Fruit fly (Drosophila melanogaster) whole organism, embryonic: ENCODE results near the gene Lon.

Source experiments
- Atf3 ChIP-seq: fragments of 200-800 bp; sonication (Bioruptor generic); optimal IDR thresholded peaks from 3 replicates; lab custom pipeline; 2016; ENCODE audit warnings: missing biosample characterization, missing genetic modification characterization
- B-H1 ChIP-seq: fragments of 200-800 bp; sonication (Bioruptor generic); IDR thresholded peaks from 3 replicates; pipeline ENCODE4 v1.3.6; 2022; ENCODE audit warnings: missing biosample characterization, missing genetic modification characterization
- BEAF-32 ChIP-seq: fragments of 200-800 bp; sonication (Bioruptor generic); optimal IDR thresholded peaks from 3 replicates; lab custom pipeline; 2017; ENCODE audit warnings: missing biosample characterization, missing genetic modification characterization, mild to moderate bottlenecking, moderate library complexity, missing genetic modification reagents
- Bgb ChIP-seq: fragments of 200-800 bp; sonication (Bioruptor generic); IDR thresholded peaks from 2 replicates; pipeline ENCODE4 v1.3.6; 2022; ENCODE audit warnings: missing biosample characterization, missing genetic modification characterization; ENCODE audit not compliant: partially characterized antibody
- Bteb2 ChIP-seq: fragments of 200-800 bp; sonication (Bioruptor generic); optimal IDR thresholded peaks from 2 replicates; lab custom pipeline; 2016; ENCODE audit warnings: missing biosample characterization, missing genetic modification characterization
- CG10959 ChIP-seq: fragments of 200-800 bp; sonication (Bioruptor generic); IDR thresholded peaks from 2 replicates; pipeline ENCODE4 v1.3.6; 2022; ENCODE audit warnings: missing biosample characterization, missing genetic modification characterization
- CG11247 ChIP-seq: fragments of 200-800 bp; sonication (Bioruptor generic); IDR thresholded peaks from 2 replicates; pipeline ENCODE4 v1.3.6; 2022; ENCODE audit warnings: missing biosample characterization, missing genetic modification characterization
- CG11695 ChIP-seq: fragments of 200-800 bp; sonication (Bioruptor generic); IDR thresholded peaks from 3 replicates; pipeline ENCODE4 v1.3.6; 2022; ENCODE audit warnings: missing biosample characterization, missing genetic modification characterization
- CG12236 ChIP-seq: fragments of 200-800 bp; sonication (Bioruptor generic); optimal IDR thresholded peaks from 2 replicates; lab custom pipeline; 2016; ENCODE audit warnings: missing biosample characterization, missing genetic modification characterization
- CG13894 ChIP-seq: fragments of 200-800 bp; sonication (Bioruptor generic); optimal IDR thresholded peaks from 3 replicates; lab custom pipeline; 2018; ENCODE audit warnings: missing biosample characterization, mild to moderate bottlenecking, missing genetic modification characterization, moderate library complexity
- CG1603 ChIP-seq: fragments of 200-800 bp; sonication (Bioruptor generic); optimal IDR thresholded peaks from 2 replicates; lab custom pipeline; 2019; ENCODE audit warnings: missing biosample characterization, mild to moderate bottlenecking, missing genetic modification characterization, moderate library complexity
- CG16813 ChIP-seq: fragments of 200-800 bp; sonication (Bioruptor generic); IDR thresholded peaks from 3 replicates; pipeline ENCODE4 v1.3.6; 2022; ENCODE audit warnings: missing biosample characterization, missing genetic modification characterization; ENCODE audit not compliant: partially characterized antibody
- CG18599 ChIP-seq: fragments of 200-800 bp; sonication (Bioruptor generic); optimal IDR thresholded peaks from 3 replicates; lab custom pipeline; 2017; ENCODE audit warnings: missing biosample characterization, missing genetic modification characterization, mild to moderate bottlenecking, moderate library complexity, missing genetic modification reagents
- CG3838 ChIP-seq: fragments of 200-800 bp; sonication (Bioruptor generic); optimal IDR thresholded peaks from 3 replicates; lab custom pipeline; 2016; ENCODE audit warnings: missing biosample characterization, missing genetic modification characterization
- CG4707 ChIP-seq: fragments of 200-800 bp; sonication (Bioruptor generic); optimal IDR thresholded peaks from 2 replicates; lab custom pipeline; 2018; ENCODE audit warnings: missing biosample characterization, mild to moderate bottlenecking, missing genetic modification characterization, moderate library complexity
- CG5180 ChIP-seq: fragments of 200-800 bp; sonication (Bioruptor generic); optimal IDR thresholded peaks from 3 replicates; lab custom pipeline; 2017; ENCODE audit warnings: missing biosample characterization, missing genetic modification characterization, mild to moderate bottlenecking, moderate library complexity, missing genetic modification reagents
- CG5953 ChIP-seq: fragments of 200-800 bp; sonication (Bioruptor generic); IDR thresholded peaks from 2 replicates; pipeline ENCODE4 v1.3.6; 2022; ENCODE audit warnings: missing biosample characterization, missing genetic modification characterization
- CG6689 ChIP-seq: fragments of 200-800 bp; sonication (Bioruptor generic); IDR thresholded peaks from 2 replicates; pipeline ENCODE4 v1.3.6; 2022; ENCODE audit warnings: missing biosample characterization, missing genetic modification characterization
- CG7963 ChIP-seq: fragments of 200-800 bp; sonication (Bioruptor generic); IDR thresholded peaks from 3 replicates; pipeline ENCODE4 v1.3.6; 2022; ENCODE audit warnings: missing biosample characterization, missing genetic modification characterization; ENCODE audit not compliant: partially characterized antibody
- CG8089 ChIP-seq: fragments of 200-800 bp; sonication (Bioruptor generic); optimal IDR thresholded peaks from 3 replicates; lab custom pipeline; 2016; ENCODE audit warnings: missing biosample characterization, missing genetic modification characterization
- CG8290 ChIP-seq, 3 experiments: fragments of 200-800 bp; sonication (Bioruptor generic); optimal IDR thresholded peaks; 2 replicates each; lab custom pipeline; 2016 to 2019; ENCODE audit warnings: missing biosample characterization in 3 of 3, missing genetic modification characterization in 3 of 3, mild to moderate bottlenecking in 2 of 3, moderate library complexity in 1 of 3
- CG8478 ChIP-seq: fragments of >200 bp; optimal IDR thresholded peaks from 2 replicates; lab custom pipeline; 2018
- CG9727 ChIP-seq: fragments of 200-800 bp; sonication (Bioruptor generic); optimal IDR thresholded peaks from 3 replicates; lab custom pipeline; 2017; ENCODE audit warnings: missing biosample characterization, mild to moderate bottlenecking, missing genetic modification characterization
- CG9876 ChIP-seq: fragments of 200-800 bp; sonication (Bioruptor generic); optimal IDR thresholded peaks from 2 replicates; lab custom pipeline; 2016; ENCODE audit warnings: missing biosample characterization, missing genetic modification characterization
- Dfd ChIP-seq, 2 experiments: fragments of >200 bp; optimal IDR thresholded peaks; 2 replicates each; lab custom pipeline; 2017; ENCODE audit warnings: missing biosample characterization in 2 of 2, missing genetic modification characterization in 2 of 2
- Doc2 ChIP-seq: fragments of 200-800 bp; sonication (Bioruptor generic); IDR thresholded peaks from 2 replicates; pipeline ENCODE4 v1.3.6; 2022; ENCODE audit warnings: missing biosample characterization, missing genetic modification characterization
- ERR ChIP-seq: fragments of 200-800 bp; sonication (Bioruptor generic); optimal IDR thresholded peaks from 2 replicates; lab custom pipeline; 2016; ENCODE audit warnings: missing biosample characterization, missing genetic modification characterization
- HLHmδ ChIP-seq: fragments of 200-800 bp; sonication (Bioruptor generic); optimal IDR thresholded peaks from 2 replicates; lab custom pipeline; 2018; ENCODE audit warnings: missing biosample characterization, mild to moderate bottlenecking, missing genetic modification characterization, moderate library complexity
- HmgZ ChIP-seq: fragments of 200-800 bp; sonication (Bioruptor generic); optimal IDR thresholded peaks from 2 replicates; lab custom pipeline; 2018; ENCODE audit warnings: missing biosample characterization, mild to moderate bottlenecking, missing genetic modification characterization
- Hr39 ChIP-seq: fragments of >200 bp; optimal IDR thresholded peaks from 2 replicates; lab custom pipeline; 2017
- Mad ChIP-seq: fragments of 200-800 bp; sonication (Bioruptor generic); optimal IDR thresholded peaks from 2 replicates; lab custom pipeline; 2016; ENCODE audit warnings: missing biosample characterization, missing genetic modification characterization
- Mrtf ChIP-seq: fragments of 200-800 bp; sonication (Bioruptor generic); IDR thresholded peaks from 3 replicates; pipeline ENCODE4 v1.3.6; 2022; ENCODE audit warnings: missing biosample characterization, missing genetic modification characterization
- Neu2 ChIP-seq: fragments of 200-800 bp; sonication (Bioruptor generic); optimal IDR thresholded peaks from 3 replicates; lab custom pipeline; 2016; ENCODE audit warnings: missing biosample characterization, missing genetic modification characterization, borderline replicate concordance
- Nf-YA ChIP-seq: fragments of 200-800 bp; sonication (Bioruptor generic); IDR thresholded peaks from 2 replicates; pipeline ENCODE4 v1.3.6; 2022; ENCODE audit warnings: missing biosample characterization, missing genetic modification characterization
- Scr ChIP-seq: fragments of 200-800 bp; sonication (Bioruptor generic); IDR thresholded peaks from 2 replicates; pipeline ENCODE4 v1.3.6; 2022; ENCODE audit warnings: missing biosample characterization, missing genetic modification characterization; ENCODE audit not compliant: partially characterized antibody
- Sox100B ChIP-seq: fragments of 200-800 bp; sonication (Bioruptor generic); optimal IDR thresholded peaks from 3 replicates; lab custom pipeline; 2018; ENCODE audit warnings: missing biosample characterization, mild to moderate bottlenecking, missing genetic modification characterization
- Ssrp ChIP-seq: fragments of 200-800 bp; sonication (Bioruptor generic); optimal IDR thresholded peaks from 2 replicates; lab custom pipeline; 2018; ENCODE audit warnings: missing biosample characterization, mild to moderate bottlenecking, missing genetic modification characterization, moderate library complexity
- Taf1 ChIP-seq: fragments of 200-800 bp; sonication (Bioruptor generic); IDR thresholded peaks from 2 replicates; pipeline ENCODE4 v1.3.6; 2022; ENCODE audit warnings: missing biosample characterization, missing genetic modification characterization
- Xrp1 ChIP-seq: fragments of 200-800 bp; sonication (Bioruptor generic); IDR thresholded peaks from 2 replicates; pipeline ENCODE4 v1.3.6; 2022; ENCODE audit warnings: missing biosample characterization, missing genetic modification characterization
- ash1 ChIP-seq: fragments of 200-800 bp; sonication (Bioruptor generic); optimal IDR thresholded peaks from 2 replicates; lab custom pipeline; 2018; ENCODE audit warnings: missing biosample characterization, mild to moderate bottlenecking, missing genetic modification characterization
- cad ChIP-seq: fragments of >200 bp; optimal IDR thresholded peaks from 2 replicates; lab custom pipeline; 2017; ENCODE audit warnings: missing biosample characterization, missing genetic modification characterization
- fd96Cb ChIP-seq: fragments of 200-800 bp; sonication (Bioruptor generic); optimal IDR thresholded peaks from 2 replicates; lab custom pipeline; 2018; ENCODE audit warnings: missing biosample characterization, mild to moderate bottlenecking, missing genetic modification characterization, moderate library complexity
- kay ChIP-seq: fragments of 200-800 bp; sonication (Bioruptor generic); optimal IDR thresholded peaks from 2 replicates; lab custom pipeline; 2016; ENCODE audit warnings: missing biosample characterization, missing genetic modification characterization
- lov ChIP-seq, 2 experiments: fragments of 200-800 bp in 1 of 2; fragments of >200 bp in 1 of 2; sonication (Bioruptor generic) in 1 of 2; IDR thresholded peaks in 1 of 2; optimal IDR thresholded peaks in 1 of 2; 2 replicates in 1 of 2; 3 replicates in 1 of 2; pipeline versions ENCODE4 v1.3.6 to Lab custom; 2017 to 2022; ENCODE audit warnings: missing biosample characterization in 1 of 2, missing genetic modification characterization in 1 of 2
- nerfin-2 ChIP-seq: fragments of 200-800 bp; sonication (Bioruptor generic); IDR thresholded peaks from 2 replicates; pipeline ENCODE4 v1.3.6; 2022; ENCODE audit warnings: missing biosample characterization, missing genetic modification characterization; ENCODE audit not compliant: partially characterized antibody
- p53 ChIP-seq: fragments of 200-800 bp; sonication (Bioruptor generic); optimal IDR thresholded peaks from 2 replicates; lab custom pipeline; 2016; ENCODE audit warnings: missing biosample characterization, missing genetic modification characterization
- pfk ChIP-seq: fragments of 200-800 bp; sonication (Bioruptor generic); optimal IDR thresholded peaks from 2 replicates; lab custom pipeline; 2018; ENCODE audit warnings: missing biosample characterization, mild to moderate bottlenecking, missing genetic modification characterization, moderate library complexity
- sob ChIP-seq: fragments of 200-800 bp; sonication (Bioruptor generic); IDR thresholded peaks from 2 replicates; pipeline ENCODE4 v1.3.6; 2022; ENCODE audit warnings: missing biosample characterization, missing genetic modification characterization
- zen2 ChIP-seq: fragments of 200-800 bp; sonication (Bioruptor generic); IDR thresholded peaks from 3 replicates; pipeline ENCODE4 v1.3.6; 2022; ENCODE audit warnings: missing biosample characterization, missing genetic modification characterization; ENCODE audit not compliant: partially characterized antibody

Lon gene

DNA sequence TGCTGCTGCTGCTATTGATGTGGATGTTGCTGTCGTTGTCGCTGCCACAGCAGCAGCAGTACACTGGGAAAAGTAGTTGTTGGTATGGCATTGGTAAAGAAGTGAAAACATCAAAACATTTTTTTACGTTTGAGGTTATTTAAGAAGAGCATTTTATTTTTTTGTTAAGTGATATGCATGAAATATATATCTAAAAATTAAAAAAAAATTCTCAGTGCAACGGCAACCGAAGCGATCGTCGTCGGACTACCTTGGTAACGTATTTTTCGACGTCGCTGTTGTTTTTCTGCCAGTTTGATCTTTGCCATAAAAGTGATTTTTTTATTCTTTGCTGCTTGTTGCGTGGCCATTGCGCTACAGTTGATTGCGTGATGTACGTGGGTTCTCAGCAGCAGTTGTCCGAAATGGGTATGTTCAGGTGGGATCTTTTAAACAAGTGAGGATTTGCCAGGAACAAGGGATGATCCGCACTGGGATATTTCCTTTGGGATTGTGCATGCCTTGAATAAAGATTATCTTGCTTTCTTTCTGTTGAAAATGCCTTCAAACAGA is 51.2 kb downstream of the Lon start (continued):
- TF ChIP-seq Taf1 (GFP tag; lab: Robert Waterston, UW): peak; percentile 77
- TF ChIP-seq zen2 (GFP tag; lab: Robert Waterston, UW): no peak
- TF ChIP-seq CG3838 (GFP tag; lab: Kevin White, UChicago): peak; percentile 91
- TF ChIP-seq HmgZ: peak; percentile 95
- TF ChIP-seq CG7963 (GFP tag; lab: Robert Waterston, UW): no peak
- no peak for TF ChIP-seq HLHmδ
- peak; percentile 44 for TF ChIP-seq ash1
- no peak for TF ChIP-seq Hr39 (lab: Kevin White, UChicago)
- TF ChIP-seq B-H1: peak; percentile 93
- peak; percentile 92 for TF ChIP-seq CG12236 (GFP tag; lab: Kevin White, UChicago)
- TF ChIP-seq Nf-YA (GFP tag; lab: Robert Waterston, UW): peak; percentile 86
- TF ChIP-seq CG18599 (GFP tag; lab: Kevin White, UChicago): peak; percentile 94
- no peak for TF ChIP-seq Doc2
- TF ChIP-seq CG16813 (GFP tag; lab: Robert Waterston, UW): no peak
- peak; percentile 94 for TF ChIP-seq Ssrp
- peak; percentile 87 for TF ChIP-seq Neu2 (GFP tag; lab: Kevin White, UChicago)
- peak; percentile 75 for TF ChIP-seq p53 (GFP tag; lab: Kevin White, UChicago)
- peak; percentile 54 for TF ChIP-seq CG9876
- peak; percentile 96 for TF ChIP-seq fd96Cb (tag; lab: Kevin White, UChicago)
- TF ChIP-seq ERR (GFP tag; lab: Kevin White, UChicago): peak; percentile 67
- peak; percentile 86 for TF ChIP-seq CG1603
- TF ChIP-seq CG8290 (GFP tag; optimal IDR thresholded peaks at IDR 0.05; lab: Kevin White, UChicago): peak; percentile 95
- TF ChIP-seq CG8290 (tag; optimal IDR thresholded peaks at IDR 0.05; lab: Kevin White, UChicago): peak; percentile 76 to 94
- TF ChIP-seq BEAF-32 (GFP tag; lab: Kevin White, UChicago): peak; percentile 10
- peak; percentile 90 for TF ChIP-seq CG4707 (GFP tag; lab: Kevin White, UChicago)
- TF ChIP-seq Bgb (GFP tag; lab: Robert Waterston, UW): no peak
- peak; percentile 96 for TF ChIP-seq sob
- TF ChIP-seq pfk (GFP tag; lab: Kevin White, UChicago): peak; percentile 61
- peak; percentile 97 for TF ChIP-seq Xrp1 (GFP tag; lab: Robert Waterston, UW)
- TF ChIP-seq CG11695 (GFP tag; lab: Robert Waterston, UW): peak; percentile 95
- peak; percentile 93 for TF ChIP-seq Mrtf
- peak; percentile 98 for TF ChIP-seq CG9727 (GFP tag; lab: Kevin White, UChicago)
- peak; percentile 95 for TF ChIP-seq CG10959 (GFP tag; lab: Robert Waterston, UW)
- TF ChIP-seq Scr (GFP tag; lab: Robert Waterston, UW): no peak
- no peak for TF ChIP-seq cad
- TF ChIP-seq Mad (GFP tag; lab: Kevin White, UChicago): peak; percentile 93
- peak; percentile 89 for TF ChIP-seq CG5953
- TF ChIP-seq Sox100B (GFP tag; lab: Kevin White, UChicago): peak; percentile 92
- TF ChIP-seq nerfin-2 (GFP tag; lab: Robert Waterston, UW): no peak
- no peak for TF ChIP-seq Dfd (GFP tag; optimal IDR thresholded peaks at IDR 0.05; lab: Kevin White, UChicago)
- TF ChIP-seq CG6689 (GFP tag; lab: Robert Waterston, UW): peak; percentile 95
- TF ChIP-seq CG13894: peak; percentile 91
- peak; percentile 93 for TF ChIP-seq CG11247
- peak; percentile 87 for TF ChIP-seq kay (GFP tag; lab: Kevin White, UChicago)
- no peak for TF ChIP-seq CG8478
- TF ChIP-seq Bteb2 (GFP tag; lab: Kevin White, UChicago): peak; percentile 93
- no peak for TF ChIP-seq lov (optimal IDR thresholded peaks at IDR 0.05; lab: Kevin White, UChicago)
- peak; percentile 97 for TF ChIP-seq lov (GFP tag; IDR thresholded peaks at IDR 0.05; lab: Robert Waterston, UW)
- peak; percentile 89 for TF ChIP-seq Atf3 (GFP tag; lab: Kevin White, UChicago)
- TF ChIP-seq CG5180: peak; percentile 81
- TF ChIP-seq CG8089 (GFP tag; lab: Kevin White, UChicago): peak; percentile 90
